Worm (Caenorhabditis elegans): ENCODE measurements around the gene pbs-6.

The pbs-6 gene

ce11 chrIII:8286824-8287223, 42.9 kb upstream of the pbs-6 start (continued):
- TF ChIP-seq ref-2 (tag; optimal IDR thresholded peaks at IDR 0.05) = no peak
- no peak for TF ChIP-seq ets-4 (tag; optimal IDR thresholded peaks at IDR 0.05)

ce11 chrIII:8286003-8286402, 42.1 kb upstream of the pbs-6 start:
- no peak for TF ChIP-seq fkh-10 (GFP tag; optimal IDR thresholded peaks at IDR 0.05)
- TF ChIP-seq unc-42 (tag; optimal IDR thresholded peaks at IDR 0.05) = peak; percentile 61

ce11 chrIII:8283525-8283924, 39.6 kb upstream of the pbs-6 start:
- TF ChIP-seq tbx-7 (tag; optimal IDR thresholded peaks at IDR 0.05) (no peak), pax-1 (tag; optimal IDR thresholded peaks at IDR 0.05) (no peak), hlh-8 (tag; optimal IDR thresholded peaks at IDR 0.05) (no peak), pros-1 (tag; optimal IDR thresholded peaks at IDR 0.05) (no peak), ceh-2 (tag; optimal IDR thresholded peaks at IDR 0.05) (no peak), unc-55 (GFP tag; optimal IDR thresholded peaks at IDR 0.05) (no peak), ceh-45 (GFP tag; IDR thresholded peaks at IDR 0.05) (no peak), K09A11.1 (tag; optimal IDR thresholded peaks at IDR 0.05; ENCODE audit: insufficient read depth) (no peak), pha-4 (tag; optimal IDR thresholded peaks at IDR 0.05) (no peak), hlh-30 (tag; optimal IDR thresholded peaks at IDR 0.05; ENCODE audit: insufficient read depth) (no peak), lim-6 (tag; optimal IDR thresholded peaks at IDR 0.05) (no peak), mec-3 (tag; optimal IDR thresholded peaks at IDR 0.05; ENCODE audit: borderline replicate concordance) (no peak), fkh-6 (tag; optimal IDR thresholded peaks at IDR 0.05) (no peak), pha-2 (tag; optimal IDR thresholded peaks at IDR 0.05) (no peak), elt-2 (tag; optimal IDR thresholded peaks at IDR 0.05) (no peak), ceh-48 (tag; optimal IDR thresholded peaks at IDR 0.05) (no peak)

ce11 chrIII:8281310-8281709, 37.4 kb upstream of the pbs-6 start:
- TF ChIP-seq elt-4 (tag; optimal IDR thresholded peaks at IDR 0.05) (no peak), unc-42 (tag; optimal IDR thresholded peaks at IDR 0.05) (no peak), ref-2 (tag; optimal IDR thresholded peaks at IDR 0.05) (no peak), pag-3 (tag; optimal IDR thresholded peaks at IDR 0.05; ENCODE audit: borderline replicate concordance) (no peak), ceh-45 (GFP tag; IDR thresholded peaks at IDR 0.05) (no peak)

ce11 chrIII:8280352-8280751, 36.5 kb upstream of the pbs-6 start:
- TF ChIP-seq pax-1 (tag; optimal IDR thresholded peaks at IDR 0.05) (no peak), ceh-31 (tag; optimal IDR thresholded peaks at IDR 0.05) (peak; percentile 11)

- TF ChIP-seq unc-55 (GFP tag; optimal IDR thresholded peaks at IDR 0.05) = peak; percentile 19
- TF ChIP-seq pat-9 (tag; optimal IDR thresholded peaks at IDR 0.05) = no peak
- no peak for TF ChIP-seq pha-4 (tag; optimal IDR thresholded peaks at IDR 0.05)
- no peak for TF ChIP-seq dve-1 (tag; optimal IDR thresholded peaks at IDR 0.05)
- peak; percentile 55 for TF ChIP-seq unc-42 (tag; optimal IDR thresholded peaks at IDR 0.05)
- TF ChIP-seq C08G9.2 (tag; optimal IDR thresholded peaks at IDR 0.05) = no peak
- no peak for TF ChIP-seq K09A11.1 (tag; optimal IDR thresholded peaks at IDR 0.05; ENCODE audit: insufficient read depth)
- no peak for TF ChIP-seq pros-1 (tag; optimal IDR thresholded peaks at IDR 0.05)
- TF ChIP-seq nhr-232 (tag; optimal IDR thresholded peaks at IDR 0.05) = no peak
- no peak for TF ChIP-seq ceh-19 (GFP tag; optimal IDR thresholded peaks at IDR 0.05)
- TF ChIP-seq tbx-7 (tag; optimal IDR thresholded peaks at IDR 0.05) = no peak
- TF ChIP-seq zip-5 (tag; optimal IDR thresholded peaks at IDR 0.05) = no peak
- TF ChIP-seq mec-3 (tag; optimal IDR thresholded peaks at IDR 0.05; ENCODE audit: borderline replicate concordance) = no peak
- no peak for TF ChIP-seq ceh-48 (tag; optimal IDR thresholded peaks at IDR 0.05)
- TF ChIP-seq elt-2 (tag; optimal IDR thresholded peaks at IDR 0.05) = peak; percentile 21
- TF ChIP-seq lin-11 (tag; optimal IDR thresholded peaks at IDR 0.05) = no peak
- TF ChIP-seq ceh-34 (tag; optimal IDR thresholded peaks at IDR 0.05) = no peak
- no peak for TF ChIP-seq ceh-30 (tag; optimal IDR thresholded peaks at IDR 0.05)
- no peak for TF ChIP-seq hlh-13 (GFP tag; optimal IDR thresholded peaks at IDR 0.05)
- TF ChIP-seq tbx-2 (tag; optimal IDR thresholded peaks at IDR 0.05) = no peak
- no peak for TF ChIP-seq hlh-8 (tag; optimal IDR thresholded peaks at IDR 0.05)
- no peak for TF ChIP-seq hlh-6 (tag; optimal IDR thresholded peaks at IDR 0.05)
- TF ChIP-seq pha-2 (tag; optimal IDR thresholded peaks at IDR 0.05) = no peak
- TF ChIP-seq ahr-1 (tag; optimal IDR thresholded peaks at IDR 0.05) = no peak
- TF ChIP-seq gmeb-2 (tag; optimal IDR thresholded peaks at IDR 0.05) = no peak
- TF ChIP-seq ref-2 (tag; optimal IDR thresholded peaks at IDR 0.05) = no peak
Observed at ce11 chrIII:8279567-8279966, 35.7 kb upstream of the pbs-6 start.

Data from whole organism, late embryonic.